Worm (Caenorhabditis elegans) whole organism, mixed stage, embryonic: ENCODE measurements around the gene F22H10.3.

ENCODE experiments used
- M03D4.4 ChIP-seq: sonication (generic microtip); optimal IDR thresholded peaks from 2 replicates; lab custom pipeline; 2017; ENCODE audit warnings: mild to moderate bottlenecking, missing genetic modification characterization, missing compliant biosample characterization
- bed-3 ChIP-seq: fragments of 200-800 bp; sonication (Bioruptor generic); optimal IDR thresholded peaks from 3 replicates; lab custom pipeline; 2018; ENCODE audit warnings: mild to moderate bottlenecking, missing genetic modification characterization, moderate library complexity, missing compliant biosample characterization
- blmp-1 ChIP-seq: fragments of 150-350 bp; optimal IDR thresholded peaks from 2 replicates; lab custom pipeline; 2014; ENCODE audit warnings: missing biosample characterization, missing genetic modification characterization
- ceh-39 ChIP-seq: fragments of 150-350 bp; optimal IDR thresholded peaks from 2 replicates; lab custom pipeline; 2014; ENCODE audit warnings: missing biosample characterization, missing genetic modification characterization
- ceh-43 ChIP-seq: fragments of 200-800 bp; sonication (Bioruptor generic); optimal IDR thresholded peaks from 2 replicates; lab custom pipeline; 2018; ENCODE audit warnings: mild to moderate bottlenecking, missing genetic modification characterization, moderate library complexity, missing compliant biosample characterization
- ceh-83 ChIP-seq: fragments of 200-800 bp; sonication (Bioruptor generic); optimal IDR thresholded peaks from 2 replicates; lab custom pipeline; 2018; ENCODE audit warnings: mild to moderate bottlenecking, missing genetic modification characterization, missing compliant biosample characterization
- ces-1 ChIP-seq: fragments of 150-350 bp; optimal IDR thresholded peaks from 2 replicates; lab custom pipeline; 2014; ENCODE audit warnings: missing biosample characterization, missing genetic modification reagents, missing genetic modification characterization
- drap-1 ChIP-seq: fragments of 200-800 bp; sonication (Bioruptor generic); optimal IDR thresholded peaks from 3 replicates; lab custom pipeline; 2018; ENCODE audit warnings: mild to moderate bottlenecking, missing genetic modification characterization, missing compliant biosample characterization
- elt-1 ChIP-seq: sonication (generic microtip); optimal IDR thresholded peaks from 2 replicates; lab custom pipeline; 2017; ENCODE audit warnings: missing genetic modification characterization, mild to moderate bottlenecking, missing compliant biosample characterization, antibody characterized with exemption, moderate library complexity, borderline replicate concordance; ENCODE audit not compliant: insufficient read depth
- flh-1 ChIP-seq: fragments of 200-800 bp; sonication (Bioruptor generic); optimal IDR thresholded peaks from 2 replicates; lab custom pipeline; 2018; ENCODE audit warnings: mild to moderate bottlenecking, missing genetic modification characterization, moderate library complexity, missing compliant biosample characterization
- hlh-1 ChIP-seq: fragments of 150-350 bp; optimal IDR thresholded peaks from 2 replicates; lab custom pipeline; 2014; ENCODE audit warnings: missing biosample characterization, missing genetic modification reagents, missing genetic modification characterization
- lin-13 ChIP-seq: fragments of 150-350 bp; optimal IDR thresholded peaks from 2 replicates; lab custom pipeline; 2014; ENCODE audit warnings: missing biosample characterization, missing genetic modification characterization
- lin-32 ChIP-seq: fragments of 200-800 bp; sonication (Bioruptor generic); optimal IDR thresholded peaks from 2 replicates; lab custom pipeline; 2018; ENCODE audit warnings: mild to moderate bottlenecking, missing genetic modification characterization, missing compliant biosample characterization
- lsy-2 ChIP-seq: fragments of 150-350 bp; optimal IDR thresholded peaks from 2 replicates; lab custom pipeline; 2014; ENCODE audit warnings: missing biosample characterization, missing genetic modification characterization
- mab-5 ChIP-seq: fragments of 150-350 bp; optimal IDR thresholded peaks from 2 replicates; lab custom pipeline; 2014; ENCODE audit warnings: missing biosample characterization, missing genetic modification characterization
- mep-1 ChIP-seq: fragments of 150-350 bp; optimal IDR thresholded peaks from 2 replicates; lab custom pipeline; 2017; ENCODE audit warnings: missing biosample characterization, missing genetic modification reagents, missing genetic modification characterization, inconsistent platforms
- mls-2 ChIP-seq: sonication (generic microtip); optimal IDR thresholded peaks from 2 replicates; lab custom pipeline; 2016; ENCODE audit warnings: mild to moderate bottlenecking, missing genetic modification characterization, moderate library complexity, missing compliant biosample characterization
- nhr-12 ChIP-seq: fragments of 150-350 bp; optimal IDR thresholded peaks from 2 replicates; lab custom pipeline; 2014; ENCODE audit warnings: missing biosample characterization, missing genetic modification characterization
- nhr-2 ChIP-seq: fragments of 150-350 bp; optimal IDR thresholded peaks from 2 replicates; lab custom pipeline; 2014; ENCODE audit warnings: missing biosample characterization, missing genetic modification characterization
- nhr-237 ChIP-seq: fragments of 150-350 bp; optimal IDR thresholded peaks from 2 replicates; lab custom pipeline; 2014; ENCODE audit warnings: missing biosample characterization, missing genetic modification characterization
- nhr-28 ChIP-seq: fragments of 150-350 bp; optimal IDR thresholded peaks from 2 replicates; lab custom pipeline; 2014; ENCODE audit warnings: missing biosample characterization, missing genetic modification characterization
- nhr-76 ChIP-seq: sonication (generic microtip); optimal IDR thresholded peaks from 2 replicates; lab custom pipeline; 2017; ENCODE audit warnings: missing biosample characterization, missing genetic modification characterization
- pha-4 ChIP-seq: fragments of 150-350 bp; optimal IDR thresholded peaks from 2 replicates; lab custom pipeline; 2018; ENCODE audit warnings: missing biosample characterization, missing genetic modification reagents, missing genetic modification characterization
- snpc-4 ChIP-seq: fragments of 150-350 bp; optimal IDR thresholded peaks from 2 replicates; lab custom pipeline; 2014; ENCODE audit warnings: missing biosample characterization, missing genetic modification characterization
- sptf-1 ChIP-seq: sonication (generic microtip); optimal IDR thresholded peaks from 2 replicates; lab custom pipeline; 2017; ENCODE audit warnings: mild to moderate bottlenecking, missing genetic modification characterization, moderate library complexity, missing compliant biosample characterization
- unc-120 ChIP-seq: sonication (generic microtip); optimal IDR thresholded peaks from 2 replicates; lab custom pipeline; 2017; ENCODE audit warnings: missing genetic modification characterization, missing compliant biosample characterization; ENCODE audit not compliant: poor library complexity, severe bottlenecking
- unc-39 ChIP-seq: fragments of 150-350 bp; optimal IDR thresholded peaks from 2 replicates; lab custom pipeline; 2014; ENCODE audit warnings: missing biosample characterization, missing genetic modification characterization
- unc-62 ChIP-seq: fragments of 150-350 bp; optimal IDR thresholded peaks from 2 replicates; lab custom pipeline; 2014; ENCODE audit warnings: missing biosample characterization, missing genetic modification reagents, missing genetic modification characterization
- zip-8 ChIP-seq: fragments of 150-350 bp; optimal IDR thresholded peaks from 2 replicates; lab custom pipeline; 2014; ENCODE audit warnings: missing biosample characterization, missing genetic modification characterization
- ztf-11 ChIP-seq: fragments of 150-350 bp; optimal IDR thresholded peaks from 2 replicates; lab custom pipeline; 2014; ENCODE audit warnings: missing biosample characterization, missing genetic modification characterization

Gene F22H10.3

ce11 chrX:16672661-16673060 is 4.8 kb downstream of the F22H10.3 start:
- no peak for TF ChIP-seq unc-39 (tag; lab: Kevin White, UChicago)
- TF ChIP-seq ceh-39 (tag; lab: Kevin White, UChicago): no peak
- no peak for TF ChIP-seq unc-120 (tag; lab: Kevin White, UChicago)

- TF ChIP-seq unc-62 (GFP tag; lab: Kevin White, UChicago) (no peak), sptf-1 (tag; lab: Kevin White, UChicago) (peak; percentile 18)
- TF ChIP-seq, all 35 proteins: peak for 1
Measured at ce11 chrX:16671234-16671633, 6.3 kb downstream of the F22H10.3 start.

ce11 chrX:16669106-16669505 is 8.4 kb downstream of the F22H10.3 start:
- TF ChIP-seq nhr-12 (tag; lab: Kevin White, UChicago): no peak

- no peak for TF ChIP-seq snpc-4
- no peak for TF ChIP-seq nhr-12 (tag; lab: Kevin White, UChicago)
Measured at ce11 chrX:16667515-16667914, 10.0 kb downstream of the F22H10.3 start.

ce11 chrX:16662723-16663122 is 14.8 kb downstream of the F22H10.3 start, which contains the start of gene F43B10.1:
TSS of gene F43B10.1 (minus strand) at chrX:16662823.
- no peak for TF ChIP-seq zip-8 (tag; lab: Kevin White, UChicago)
- no peak for TF ChIP-seq ceh-43
- TF ChIP-seq ceh-39 (tag; lab: Kevin White, UChicago): no peak
- TF ChIP-seq lin-13 (tag; lab: Kevin White, UChicago): no peak
- TF ChIP-seq unc-39 (tag; lab: Kevin White, UChicago): no peak
- no peak for TF ChIP-seq ztf-11 (tag; lab: Kevin White, UChicago)
- no peak for TF ChIP-seq nhr-28 (tag; lab: Kevin White, UChicago)
- TF ChIP-seq nhr-12 (tag; lab: Kevin White, UChicago): no peak
- TF ChIP-seq elt-1: no peak
- no peak for TF ChIP-seq nhr-237 (tag; lab: Kevin White, UChicago)
- no peak for TF ChIP-seq ceh-83 (GFP tag; lab: Kevin White, UChicago)
- no peak for TF ChIP-seq blmp-1 (tag; lab: Kevin White, UChicago)
- no peak for TF ChIP-seq lin-32 (GFP tag; lab: Kevin White, UChicago)
- TF ChIP-seq lsy-2 (tag; lab: Kevin White, UChicago): no peak
- TF ChIP-seq M03D4.4 (tag; lab: Kevin White, UChicago): no peak
- no peak for TF ChIP-seq flh-1
- TF ChIP-seq unc-120 (tag; lab: Kevin White, UChicago): no peak
- TF ChIP-seq nhr-76 (tag; lab: Kevin White, UChicago): no peak
- TF ChIP-seq nhr-2 (tag; lab: Kevin White, UChicago): no peak

- TF ChIP-seq ces-1 (GFP tag; lab: Kevin White, UChicago): peak; percentile 60
- TF ChIP-seq snpc-4: no peak
Measured at ce11 chrX:16660268-16660667, 17.2 kb downstream of the F22H10.3 start.

ce11 chrX:16658309-16658708 is 19.2 kb downstream of the F22H10.3 start:
- TF ChIP-seq mls-2: no peak
- TF ChIP-seq nhr-12 (tag; lab: Kevin White, UChicago): no peak
- TF ChIP-seq mab-5 (tag; lab: Kevin White, UChicago): no peak
- TF ChIP-seq ceh-83 (GFP tag; lab: Kevin White, UChicago): no peak
- no peak for TF ChIP-seq zip-8 (tag; lab: Kevin White, UChicago)
- no peak for TF ChIP-seq lin-13 (tag; lab: Kevin White, UChicago)
- TF ChIP-seq ceh-43: no peak
- TF ChIP-seq bed-3: no peak
- no peak for TF ChIP-seq pha-4

- no peak for TF ChIP-seq snpc-4
- TF ChIP-seq unc-120 (tag; lab: Kevin White, UChicago): peak; percentile 69
- TF ChIP-seq nhr-2 (tag; lab: Kevin White, UChicago): no peak
- TF ChIP-seq unc-39 (tag; lab: Kevin White, UChicago): no peak
- TF ChIP-seq ceh-39 (tag; lab: Kevin White, UChicago): no peak
- peak; percentile 50 for TF ChIP-seq unc-62 (GFP tag; lab: Kevin White, UChicago)
- no peak for TF ChIP-seq drap-1 (GFP tag; lab: Kevin White, UChicago)
- peak; percentile 95 for TF ChIP-seq hlh-1 (tag; lab: Kevin White, UChicago)
- TF ChIP-seq lin-13 (tag; lab: Kevin White, UChicago): no peak
- TF ChIP-seq mep-1: no peak
Measured at ce11 chrX:16655283-16655682, 22.2 kb downstream of the F22H10.3 start.
